Fruit fly (Drosophila melanogaster): ENCODE results near the gene MFS3.
A peak's percentile ranks its signal among the peaks of the same experiment; 100 is the strongest.

The MFS3 gene

DNA sequence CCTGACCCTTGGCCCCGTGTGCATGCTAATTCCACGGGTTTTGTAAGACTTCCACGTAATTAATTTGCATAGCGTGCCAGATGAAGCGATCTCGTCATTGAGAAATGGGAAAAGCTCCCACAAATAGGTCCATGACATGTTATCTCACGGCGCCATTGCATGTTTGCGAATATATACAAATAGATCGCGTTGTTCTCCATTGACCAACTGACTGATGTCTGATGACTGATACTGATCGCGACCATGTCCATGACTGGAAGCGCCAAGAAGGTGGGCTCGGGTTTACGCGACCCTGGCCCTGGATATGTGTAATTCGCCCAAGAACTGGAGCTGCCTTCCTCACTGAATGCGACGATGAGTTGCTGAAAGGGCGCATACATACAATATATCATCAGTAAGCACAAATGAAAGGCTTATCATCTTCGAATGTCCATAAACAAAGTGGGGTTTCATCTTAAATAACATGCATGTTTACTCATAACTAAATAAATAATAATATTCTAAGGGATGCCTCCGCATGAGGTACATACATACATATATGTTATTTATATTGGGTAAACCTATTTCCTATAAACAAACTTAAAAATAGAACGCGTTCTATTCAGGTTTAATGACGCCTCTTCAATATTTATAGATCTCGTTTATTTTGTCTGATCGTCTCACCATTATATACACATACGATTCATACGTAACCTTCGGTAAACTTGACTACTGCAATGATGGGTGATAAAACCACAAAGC lies 19.8 kb upstream of the MFS3 start (continued):
- TF ChIP-seq dpn (GFP tag; optimal IDR thresholded peaks at IDR 0.05) = no peak
- TF ChIP-seq dm (GFP tag; optimal IDR thresholded peaks at IDR 0.05) = no peak
- no peak for TF ChIP-seq chn (GFP tag; optimal IDR thresholded peaks at IDR 0.05)
- TF ChIP-seq Sox102F (GFP tag; optimal IDR thresholded peaks at IDR 0.05) = peak; percentile 70
- no peak for TF ChIP-seq insv (GFP tag; optimal IDR thresholded peaks at IDR 0.05)
- TF ChIP-seq psq (GFP tag; optimal IDR thresholded peaks at IDR 0.05) = no peak
- TF ChIP-seq scrt (GFP tag; optimal IDR thresholded peaks at IDR 0.05) = no peak
- TF ChIP-seq Spps (tag; optimal IDR thresholded peaks at IDR 0.05) = peak; percentile 48
- TF ChIP-seq Lpt (GFP tag; optimal IDR thresholded peaks at IDR 0.05) = no peak
- TF ChIP-seq Dip2 (GFP tag; IDR thresholded peaks at IDR 0.05) = no peak
- no peak for TF ChIP-seq Sry-δ (GFP tag; optimal IDR thresholded peaks at IDR 0.05)
- TF ChIP-seq pzg (GFP tag; optimal IDR thresholded peaks at IDR 0.05) = no peak
- TF ChIP-seq CG8290 (GFP tag; optimal IDR thresholded peaks at IDR 0.05) = no peak
- peak in 1 of 2 experiments; percentile 53 for TF ChIP-seq CG8290 (tag; optimal IDR thresholded peaks at IDR 0.05)
- TF ChIP-seq Dek (tag; optimal IDR thresholded peaks at IDR 0.05) = no peak
- peak; percentile 86 for TF ChIP-seq ATbp (GFP tag; optimal IDR thresholded peaks at IDR 0.05)
- TF ChIP-seq ham (GFP tag; IDR thresholded peaks at IDR 0.05) = no peak
- TF ChIP-seq unpg (GFP tag; optimal IDR thresholded peaks at IDR 0.05) = peak; percentile 55
- peak; percentile 23 for TF ChIP-seq bcd (GFP tag; optimal IDR thresholded peaks at IDR 0.05)
- TF ChIP-seq CG2889 (GFP tag; IDR thresholded peaks at IDR 0.05) = no peak
- TF ChIP-seq CG4730 (GFP tag; IDR thresholded peaks at IDR 0.05) = no peak
- no peak for TF ChIP-seq lilli (GFP tag; optimal IDR thresholded peaks at IDR 0.05)
- TF ChIP-seq trem (tag; optimal IDR thresholded peaks at IDR 0.05) = peak; percentile 43
- no peak for TF ChIP-seq CG2120 (GFP tag; optimal IDR thresholded peaks at IDR 0.05)
- peak; percentile 61 for TF ChIP-seq CG6254 (GFP tag; optimal IDR thresholded peaks at IDR 0.05)
- no peak for TF ChIP-seq Taf1 (GFP tag; IDR thresholded peaks at IDR 0.05)
- TF ChIP-seq CG1024 (GFP tag; IDR thresholded peaks at IDR 0.05) = no peak
- no peak for TF ChIP-seq Hey (tag; optimal IDR thresholded peaks at IDR 0.05)
- TF ChIP-seq CG10959 (GFP tag; IDR thresholded peaks at IDR 0.05) = no peak
- TF ChIP-seq CG11085 (GFP tag; IDR thresholded peaks at IDR 0.05) = no peak
- TF ChIP-seq MESR4 (GFP tag; optimal IDR thresholded peaks at IDR 0.05) = no peak
- no peak for TF ChIP-seq sim (GFP tag; IDR thresholded peaks at IDR 0.05)
- TF ChIP-seq Aef1 (GFP tag; IDR thresholded peaks at IDR 0.05) = no peak
- no peak for TF ChIP-seq Hmx (GFP tag; optimal IDR thresholded peaks at IDR 0.05)
- TF ChIP-seq repo (GFP tag; optimal IDR thresholded peaks at IDR 0.05) = no peak
- peak; percentile 72 for TF ChIP-seq CG14710 (tag; optimal IDR thresholded peaks at IDR 0.05)
- no peak for TF ChIP-seq CG6854 (GFP tag; optimal IDR thresholded peaks at IDR 0.05)
- TF ChIP-seq CG31388 (GFP tag; optimal IDR thresholded peaks at IDR 0.05) = no peak
- TF ChIP-seq CG13123 (GFP tag; optimal IDR thresholded peaks at IDR 0.05) = peak; percentile 18
- TF ChIP-seq mam (GFP tag; optimal IDR thresholded peaks at IDR 0.05) = no peak
- TF ChIP-seq kay (GFP tag; optimal IDR thresholded peaks at IDR 0.05) = no peak
- no peak for TF ChIP-seq NK7.1 (GFP tag; optimal IDR thresholded peaks at IDR 0.05)
- no peak for TF ChIP-seq CG14667 (GFP tag; IDR thresholded peaks at IDR 0.05)
- no peak for TF ChIP-seq Hsf (GFP tag; optimal IDR thresholded peaks at IDR 0.05)
- no peak for TF ChIP-seq NfI (GFP tag; optimal IDR thresholded peaks at IDR 0.05)
- no peak for TF ChIP-seq E2f2 (GFP tag; IDR thresholded peaks at IDR 0.05)
- no peak for TF ChIP-seq CG4617 (GFP tag; optimal IDR thresholded peaks at IDR 0.05; ENCODE audit: borderline replicate concordance)
- TF ChIP-seq eve (GFP tag; optimal IDR thresholded peaks at IDR 0.05) = no peak
- TF ChIP-seq sd (tag; optimal IDR thresholded peaks at IDR 0.05) = peak; percentile 10
- peak in 1 of 3 experiments; percentile 74 for TF ChIP-seq lola (GFP tag; optimal IDR thresholded peaks at IDR 0.05)
- TF ChIP-seq ci (GFP tag; IDR thresholded peaks at IDR 0.05) = no peak
